Fruit fly (Drosophila melanogaster): ENCODE results near the gene CG13455.

DNA sequence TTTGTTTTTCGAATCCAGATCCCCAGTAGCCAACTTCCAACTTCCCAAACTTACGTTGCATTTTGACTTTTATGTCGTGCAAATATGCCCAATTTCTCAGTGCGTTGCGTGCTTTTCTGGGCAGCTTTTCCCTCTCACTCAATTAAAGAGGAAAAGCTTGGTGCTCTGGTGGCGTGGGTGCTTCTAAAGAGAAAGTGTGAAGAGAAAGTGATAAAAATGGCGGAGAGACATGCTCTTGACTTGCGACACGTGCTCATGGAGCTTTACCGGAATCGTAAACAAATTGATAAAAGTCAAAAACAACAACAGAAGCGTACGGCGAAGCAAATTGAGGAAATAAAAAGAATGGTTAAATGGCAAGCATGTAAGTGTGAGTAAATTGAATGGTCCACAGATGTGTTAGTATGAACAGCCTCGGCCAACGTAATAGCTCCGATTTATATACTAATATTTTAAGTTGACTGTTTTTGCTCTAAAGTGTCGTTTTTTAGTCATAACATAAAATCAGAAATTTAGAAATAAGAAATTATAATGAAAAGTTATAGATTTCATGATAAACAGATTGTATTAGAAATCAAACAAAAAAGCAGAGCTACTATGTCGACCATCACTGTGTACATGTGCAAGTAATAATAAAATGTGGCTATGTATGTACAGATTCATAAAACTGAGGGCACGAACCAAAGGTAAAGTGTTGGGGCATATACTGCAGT is 2.3 kb upstream of the CG13455 start:
- TF ChIP-seq CTCF (optimal IDR thresholded peaks at IDR 0.05): no peak
- no peak for TF ChIP-seq CG8478 (optimal IDR thresholded peaks at IDR 0.05)
